Fruit fly (Drosophila melanogaster): Measurements from ENCODE around the gene Rpp30.
A peak's percentile ranks its signal among the peaks of the same experiment; 100 is the strongest.

Gene Rpp30

dm6 chr2L:222867-223266, 29.3 kb downstream of the Rpp30 start:
- TF ChIP-seq Hr83 (GFP tag; optimal IDR thresholded peaks at IDR 0.05; ENCODE audit: poor library complexity, severe bottlenecking) (no peak), psq (GFP tag; optimal IDR thresholded peaks at IDR 0.05) (peak; percentile 20)

- TF ChIP-seq Abd-B (GFP tag; optimal IDR thresholded peaks at IDR 0.05), result no peak
- TF ChIP-seq lola (GFP tag; optimal IDR thresholded peaks at IDR 0.05), result no peak
- no peak for TF ChIP-seq Mio (GFP tag; optimal IDR thresholded peaks at IDR 0.05)
- no peak for TF ChIP-seq Dfd (GFP tag; optimal IDR thresholded peaks at IDR 0.05)
- no peak for TF ChIP-seq dsf (GFP tag; optimal IDR thresholded peaks at IDR 0.05; ENCODE audit: borderline replicate concordance)
- TF ChIP-seq dmrt93B (GFP tag; optimal IDR thresholded peaks at IDR 0.05), result no peak
- no peak for TF ChIP-seq N (GFP tag; optimal IDR thresholded peaks at IDR 0.05)
- TF ChIP-seq woc (GFP tag; optimal IDR thresholded peaks at IDR 0.05), result peak; percentile 13
- peak; percentile 89 for TF ChIP-seq psq (GFP tag; optimal IDR thresholded peaks at IDR 0.05)
- TF ChIP-seq br (GFP tag; optimal IDR thresholded peaks at IDR 0.05), result peak; percentile 13
- peak; percentile 36 for TF ChIP-seq sage (GFP tag; optimal IDR thresholded peaks at IDR 0.05)
- peak; percentile 16 for TF ChIP-seq rgr (GFP tag; optimal IDR thresholded peaks at IDR 0.05)
- TF ChIP-seq HLH106 (tag; optimal IDR thresholded peaks at IDR 0.05), result no peak
- no peak for TF ChIP-seq tai (GFP tag; optimal IDR thresholded peaks at IDR 0.05)
- TF ChIP-seq sv (GFP tag; optimal IDR thresholded peaks at IDR 0.05), result no peak
- no peak for TF ChIP-seq GATAd (GFP tag; optimal IDR thresholded peaks at IDR 0.05)
- TF ChIP-seq dl (GFP tag; optimal IDR thresholded peaks at IDR 0.05; ENCODE audit: insufficient read depth in 1 of 2, partially characterized antibody in 2 of 2), result peak; percentile 82 to 86
- peak; percentile 50 for TF ChIP-seq h (GFP tag; optimal IDR thresholded peaks at IDR 0.05)
- TF ChIP-seq jim (GFP tag; optimal IDR thresholded peaks at IDR 0.05), result peak; percentile 52
- no peak for TF ChIP-seq brk (GFP tag; optimal IDR thresholded peaks at IDR 0.05)
- TF ChIP-seq foxo (GFP tag; optimal IDR thresholded peaks at IDR 0.05), result peak; percentile 3 to 76
- TF ChIP-seq OdsH (GFP tag; optimal IDR thresholded peaks at IDR 0.05), result no peak
- TF ChIP-seq CrebA (GFP tag; optimal IDR thresholded peaks at IDR 0.05; ENCODE audit: borderline replicate concordance), result no peak
- TF ChIP-seq Hr83 (GFP tag; optimal IDR thresholded peaks at IDR 0.05; ENCODE audit: poor library complexity, severe bottlenecking), result peak; percentile 60
- TF ChIP-seq Hr78 (GFP tag; optimal IDR thresholded peaks at IDR 0.05), result no peak
- peak; percentile 45 for TF ChIP-seq fru (GFP tag; optimal IDR thresholded peaks at IDR 0.05)
- no peak for TF ChIP-seq CG9705 (GFP tag; optimal IDR thresholded peaks at IDR 0.05)
- TF ChIP-seq Hnf4 (GFP tag; optimal IDR thresholded peaks at IDR 0.05), result peak; percentile 40
- TF ChIP-seq Rel (GFP tag; optimal IDR thresholded peaks at IDR 0.05), result peak; percentile 64
- peak; percentile 29 for TF ChIP-seq Rel (tag; optimal IDR thresholded peaks at IDR 0.05)
- TF ChIP-seq Jra (GFP tag; optimal IDR thresholded peaks at IDR 0.05), result peak; percentile 56
- TF ChIP-seq pan (optimal IDR thresholded peaks at IDR 0.05), result no peak
- TF ChIP-seq CG32264 (GFP tag; optimal IDR thresholded peaks at IDR 0.05), result peak; percentile 47
- no peak for TF ChIP-seq ey (GFP tag; optimal IDR thresholded peaks at IDR 0.05)
- TF ChIP-seq usp (GFP tag; optimal IDR thresholded peaks at IDR 0.05), result no peak
- peak; percentile 26 for TF ChIP-seq Sp1 (GFP tag; optimal IDR thresholded peaks at IDR 0.05)
- TF ChIP-seq Dif (GFP tag; optimal IDR thresholded peaks at IDR 0.05; ENCODE audit: partially characterized antibody), result peak; percentile 84
- no peak for TF ChIP-seq Myc (optimal IDR thresholded peaks at IDR 0.05)
- peak; percentile 29 for TF ChIP-seq Vsx2 (GFP tag; optimal IDR thresholded peaks at IDR 0.05; ENCODE audit: partially characterized antibody)
These were observed 30.2 kb downstream of the Rpp30 start for dm6 chr2L:221939-222489.

dm6 chr2L:221152-221551, 31.0 kb downstream of the Rpp30 start:
- TF ChIP-seq Jra (GFP tag; optimal IDR thresholded peaks at IDR 0.05) (no peak), Dfd (GFP tag; optimal IDR thresholded peaks at IDR 0.05) (no peak), tai (GFP tag; optimal IDR thresholded peaks at IDR 0.05) (no peak), lola (GFP tag; optimal IDR thresholded peaks at IDR 0.05) (no peak), fru (GFP tag; optimal IDR thresholded peaks at IDR 0.05) (no peak), dsf (GFP tag; optimal IDR thresholded peaks at IDR 0.05; ENCODE audit: borderline replicate concordance) (no peak), foxo (GFP tag; optimal IDR thresholded peaks at IDR 0.05) (no peak), GATAd (GFP tag; optimal IDR thresholded peaks at IDR 0.05) (no peak), woc (GFP tag; optimal IDR thresholded peaks at IDR 0.05) (no peak), Abd-B (GFP tag; optimal IDR thresholded peaks at IDR 0.05) (no peak), CG9705 (GFP tag; optimal IDR thresholded peaks at IDR 0.05) (no peak)

Data from whole organism, wandering third instar larva.